Fruit fly (Drosophila melanogaster): Measurements from ENCODE around the gene CG14720.

CG14720 gene

dm6 chr3R:11678016-11678415, 33.5 kb upstream of the CG14720 start, which contains the start of gene CG18476:
Gene CG18476, minus strand, starts transcription at chr3R:11678116.
- TF ChIP-seq Sin3A (optimal IDR thresholded peaks at IDR 0.05): no peak
- no peak for TF ChIP-seq ttk (optimal IDR thresholded peaks at IDR 0.05)
- TF ChIP-seq insv (optimal IDR thresholded peaks at IDR 0.05): no peak
- TF ChIP-seq Myc (optimal IDR thresholded peaks at IDR 0.05): no peak
- no peak for TF ChIP-seq h (optimal IDR thresholded peaks at IDR 0.05)
- TF ChIP-seq psq (optimal IDR thresholded peaks at IDR 0.05): no peak

dm6 chr3R:11679513-11679912, 32.0 kb upstream of the CG14720 start, which contains the start of the genes Taf12 and Ho:
Gene Taf12, minus strand, starts transcription at chr3R:11679690.
Gene Ho, plus strand, starts transcription at chr3R:11679743.
- TF ChIP-seq psq (optimal IDR thresholded peaks at IDR 0.05) (no peak), Myc (optimal IDR thresholded peaks at IDR 0.05) (no peak), Sin3A (optimal IDR thresholded peaks at IDR 0.05) (no peak), insv (optimal IDR thresholded peaks at IDR 0.05) (no peak), h (optimal IDR thresholded peaks at IDR 0.05) (no peak)

- TF ChIP-seq Myc (optimal IDR thresholded peaks at IDR 0.05): no peak
- TF ChIP-seq ttk (optimal IDR thresholded peaks at IDR 0.05): no peak
- TF ChIP-seq h (optimal IDR thresholded peaks at IDR 0.05): no peak
- no peak for TF ChIP-seq psq (optimal IDR thresholded peaks at IDR 0.05)
- TF ChIP-seq Sin3A (optimal IDR thresholded peaks at IDR 0.05): no peak
- no peak for TF ChIP-seq insv (optimal IDR thresholded peaks at IDR 0.05)
Observed at dm6 chr3R:11683675-11684074, 27.8 kb upstream of the CG14720 start.

dm6 chr3R:11684316-11684715, 27.2 kb upstream of the CG14720 start, which contains the start of gene CG6830:
Gene CG6830, minus strand, starts transcription at chr3R:11684342.
- TF ChIP-seq Myc (optimal IDR thresholded peaks at IDR 0.05) (no peak), insv (optimal IDR thresholded peaks at IDR 0.05) (no peak), ttk (optimal IDR thresholded peaks at IDR 0.05) (no peak), Sin3A (optimal IDR thresholded peaks at IDR 0.05) (no peak), h (optimal IDR thresholded peaks at IDR 0.05) (no peak)

- TF ChIP-seq ttk (optimal IDR thresholded peaks at IDR 0.05): no peak
- no peak for TF ChIP-seq Sin3A (optimal IDR thresholded peaks at IDR 0.05)
- no peak for TF ChIP-seq insv (optimal IDR thresholded peaks at IDR 0.05)
- TF ChIP-seq h (optimal IDR thresholded peaks at IDR 0.05): no peak
- no peak for TF ChIP-seq psq (optimal IDR thresholded peaks at IDR 0.05)
- TF ChIP-seq Myc (optimal IDR thresholded peaks at IDR 0.05): no peak
Observed at dm6 chr3R:11688055-11688454, 23.4 kb upstream of the CG14720 start, which contains the start of gene CG6834. Gene CG6834, minus strand, starts transcription at chr3R:11688133.

- TF ChIP-seq ttk (optimal IDR thresholded peaks at IDR 0.05) (no peak), psq (optimal IDR thresholded peaks at IDR 0.05) (no peak), Myc (optimal IDR thresholded peaks at IDR 0.05) (no peak), Sin3A (optimal IDR thresholded peaks at IDR 0.05) (no peak), insv (optimal IDR thresholded peaks at IDR 0.05) (no peak), h (optimal IDR thresholded peaks at IDR 0.05) (no peak)
Observed at dm6 chr3R:11689900-11690299, 21.6 kb upstream of the CG14720 start, which contains the start of gene CG6908. Gene CG6908, minus strand, starts transcription at chr3R:11690051.

- no peak for TF ChIP-seq ttk (optimal IDR thresholded peaks at IDR 0.05)
- no peak for TF ChIP-seq Myc (optimal IDR thresholded peaks at IDR 0.05)
- TF ChIP-seq h (optimal IDR thresholded peaks at IDR 0.05): no peak
- TF ChIP-seq Sin3A (optimal IDR thresholded peaks at IDR 0.05): no peak
- no peak for TF ChIP-seq insv (optimal IDR thresholded peaks at IDR 0.05)
- no peak for TF ChIP-seq psq (optimal IDR thresholded peaks at IDR 0.05)
Observed at dm6 chr3R:11690857-11691471, 20.5 kb upstream of the CG14720 start.

dm6 chr3R:11691747-11692146, 19.7 kb upstream of the CG14720 start, which contains the start of gene CG18765:
Gene CG18765, minus strand, starts transcription at chr3R:11691799.
- TF ChIP-seq psq (optimal IDR thresholded peaks at IDR 0.05) (no peak), insv (optimal IDR thresholded peaks at IDR 0.05) (no peak), h (optimal IDR thresholded peaks at IDR 0.05) (no peak), ttk (optimal IDR thresholded peaks at IDR 0.05) (no peak), Myc (optimal IDR thresholded peaks at IDR 0.05) (no peak), Sin3A (optimal IDR thresholded peaks at IDR 0.05) (no peak)

dm6 chr3R:11692504-11692903, 19.0 kb upstream of the CG14720 start:
- TF ChIP-seq ttk (optimal IDR thresholded peaks at IDR 0.05) (no peak), psq (optimal IDR thresholded peaks at IDR 0.05) (no peak), Myc (optimal IDR thresholded peaks at IDR 0.05) (no peak), h (optimal IDR thresholded peaks at IDR 0.05) (no peak), insv (optimal IDR thresholded peaks at IDR 0.05) (no peak), Sin3A (optimal IDR thresholded peaks at IDR 0.05) (no peak)

- no peak for TF ChIP-seq insv (optimal IDR thresholded peaks at IDR 0.05)
- TF ChIP-seq psq (optimal IDR thresholded peaks at IDR 0.05): no peak
- TF ChIP-seq Myc (optimal IDR thresholded peaks at IDR 0.05): no peak
- no peak for TF ChIP-seq ttk (optimal IDR thresholded peaks at IDR 0.05)
- TF ChIP-seq h (optimal IDR thresholded peaks at IDR 0.05): no peak
- no peak for TF ChIP-seq Sin3A (optimal IDR thresholded peaks at IDR 0.05)
Observed at dm6 chr3R:11694311-11695305, 16.9 kb upstream of the CG14720 start, which contains the start of gene Fer3. Gene Fer3, minus strand, starts transcription at chr3R:11694311.

- no peak for TF ChIP-seq psq (optimal IDR thresholded peaks at IDR 0.05)
- no peak for TF ChIP-seq Sin3A (optimal IDR thresholded peaks at IDR 0.05)
- TF ChIP-seq Myc (optimal IDR thresholded peaks at IDR 0.05): no peak
- TF ChIP-seq h (optimal IDR thresholded peaks at IDR 0.05): no peak
- TF ChIP-seq ttk (optimal IDR thresholded peaks at IDR 0.05): no peak
- TF ChIP-seq insv (optimal IDR thresholded peaks at IDR 0.05): no peak
Observed at dm6 chr3R:11696209-11696608, 15.3 kb upstream of the CG14720 start, which contains the start of gene CG14717. Gene CG14717, plus strand, starts transcription at chr3R:11696509.

All from Kc167 (cell line).